Worm (Caenorhabditis elegans) whole organism, L4 larva: ENCODE data around the gene srz-11.

ENCODE experiments used
- F37D6.2 ChIP-seq: sonication (generic microtip); optimal IDR thresholded peaks from 2 replicates; lab custom pipeline; 2016; ENCODE audit warnings: mild to moderate bottlenecking, missing genetic modification characterization, missing compliant biosample characterization
- F44E2.7 ChIP-seq: fragments of 200-800 bp; sonication (Bioruptor generic); IDR thresholded peaks from 2 replicates; pipeline ENCODE4 v2.1.2; 2022; ENCODE audit warnings: missing genetic modification characterization, missing compliant biosample characterization
- T20F7.1 ChIP-seq: fragments of 200-800 bp; sonication (Bioruptor generic); optimal IDR thresholded peaks from 2 replicates; lab custom pipeline; 2018; ENCODE audit warnings: mild to moderate bottlenecking, missing genetic modification characterization, missing compliant biosample characterization
- T26A8.4 ChIP-seq: fragments of 200-800 bp; sonication (Bioruptor generic); IDR thresholded peaks from 2 replicates; pipeline ENCODE4 v1.3.6; 2022; ENCODE audit warnings: missing genetic modification characterization, missing compliant biosample characterization
- Y48G9A.11 ChIP-seq: fragments of 200-800 bp; sonication (Bioruptor generic); IDR thresholded peaks from 2 replicates; pipeline ENCODE4 v1.3.6; 2022; ENCODE audit warnings: missing genetic modification reagents, missing genetic modification characterization, missing compliant biosample characterization
- Y5F2A.4 ChIP-seq: fragments of 200-800 bp; sonication (Bioruptor generic); optimal IDR thresholded peaks from 2 replicates; lab custom pipeline; 2018; ENCODE audit warnings: mild to moderate bottlenecking, missing genetic modification characterization, missing compliant biosample characterization
- ZK546.5 ChIP-seq, 2 experiments: sonication (generic microtip); optimal IDR thresholded peaks; 2 replicates each; lab custom pipeline; 2017; ENCODE audit warnings: missing biosample characterization in 2 of 2, missing genetic modification characterization in 2 of 2
- aly-2 ChIP-seq: sonication (generic microtip); optimal IDR thresholded peaks from 2 replicates; lab custom pipeline; 2018; ENCODE audit warnings: missing biosample characterization, missing genetic modification characterization
- attf-4 ChIP-seq: sonication (generic microtip); optimal IDR thresholded peaks from 3 replicates; lab custom pipeline; 2017; ENCODE audit warnings: missing biosample characterization, missing genetic modification characterization
- ceh-62 ChIP-seq: sonication (generic microtip); optimal IDR thresholded peaks from 2 replicates; lab custom pipeline; 2017; ENCODE audit warnings: missing biosample characterization, missing genetic modification characterization
- ceh-82 ChIP-seq: sonication (generic microtip); optimal IDR thresholded peaks from 2 replicates; lab custom pipeline; 2017; ENCODE audit warnings: missing biosample characterization, missing genetic modification characterization
- ces-1 ChIP-seq: fragments of 150-350 bp; sonication (generic microtip); optimal IDR thresholded peaks from 4 replicates; lab custom pipeline; 2014; ENCODE audit warnings: missing biosample characterization, missing genetic modification reagents, missing genetic modification characterization
- cey-2 ChIP-seq: sonication (generic microtip); optimal IDR thresholded peaks from 3 replicates; lab custom pipeline; 2017; ENCODE audit warnings: missing genetic modification characterization, mild to moderate bottlenecking, missing compliant biosample characterization, antibody characterized with exemption, borderline replicate concordance; ENCODE audit not compliant: insufficient read depth
- ctbp-1 ChIP-seq: fragments of 200-800 bp; sonication (Bioruptor generic); IDR thresholded peaks from 2 replicates; pipeline ENCODE4 v1.3.6; 2022; ENCODE audit warnings: missing genetic modification reagents, missing genetic modification characterization, missing compliant biosample characterization
- daf-16 ChIP-seq, 3 experiments: sonication (generic microtip); optimal IDR thresholded peaks; 2 replicates each; lab custom pipeline; 2016 to 2017; ENCODE audit warnings: missing genetic modification characterization in 3 of 3, missing genetic modification reagents in 3 of 3, mild to moderate bottlenecking in 2 of 3, missing compliant biosample characterization in 2 of 3, missing biosample characterization in 1 of 3, moderate library complexity in 1 of 3
- daf-8 ChIP-seq: fragments of 200-800 bp; sonication (Bioruptor generic); IDR thresholded peaks from 2 replicates; pipeline ENCODE4 v1.3.6; 2022; ENCODE audit warnings: missing genetic modification characterization, missing compliant biosample characterization
- dmd-6 ChIP-seq: fragments of 200-800 bp; sonication (Bioruptor generic); IDR thresholded peaks from 2 replicates; pipeline ENCODE4 v1.3.6; 2022; ENCODE audit warnings: missing genetic modification reagents, missing genetic modification characterization, missing compliant biosample characterization
- dmd-9 ChIP-seq: fragments of 200-800 bp; sonication (Bioruptor generic); IDR thresholded peaks from 2 replicates; pipeline ENCODE4 v1.3.6; 2022; ENCODE audit warnings: missing genetic modification reagents, missing genetic modification characterization, missing compliant biosample characterization
- dpl-1 ChIP-seq: fragments of 150-350 bp; optimal IDR thresholded peaks from 2 replicates; lab custom pipeline; 2014; ENCODE audit warnings: missing biosample characterization, missing genetic modification reagents, missing genetic modification characterization
- duxl-1 ChIP-seq: sonication (generic microtip); optimal IDR thresholded peaks from 2 replicates; lab custom pipeline; 2016; ENCODE audit warnings: mild to moderate bottlenecking, missing genetic modification characterization, moderate library complexity, missing compliant biosample characterization; ENCODE audit not compliant: poor library complexity
- egl-27 ChIP-seq: sonication (generic microtip); optimal IDR thresholded peaks from 3 replicates; lab custom pipeline; 2017; ENCODE audit warnings: missing biosample characterization, missing genetic modification reagents, missing genetic modification characterization
- fkh-10 ChIP-seq: fragments of 150-350 bp; optimal IDR thresholded peaks from 2 replicates; lab custom pipeline; 2014; ENCODE audit warnings: missing biosample characterization, missing genetic modification reagents, missing genetic modification characterization
- fos-1 ChIP-seq: fragments of 150-350 bp; optimal IDR thresholded peaks from 2 replicates; lab custom pipeline; 2014; ENCODE audit warnings: missing biosample characterization, missing genetic modification characterization
- hmg-1.1 ChIP-seq: fragments of 200-800 bp; sonication (Bioruptor generic); IDR thresholded peaks from 2 replicates; pipeline ENCODE4 v1.3.6; 2022; ENCODE audit warnings: missing genetic modification reagents, missing genetic modification characterization, missing compliant biosample characterization
- jun-1 ChIP-seq: fragments of 150-350 bp; optimal IDR thresholded peaks from 2 replicates; lab custom pipeline; 2014; ENCODE audit warnings: missing biosample characterization, missing genetic modification reagents, missing genetic modification characterization
- lin-1 ChIP-seq: fragments of 200-800 bp; sonication (Bioruptor generic); IDR thresholded peaks from 2 replicates; pipeline ENCODE4 v1.3.6; 2022; ENCODE audit warnings: missing genetic modification reagents, missing genetic modification characterization, missing compliant biosample characterization
- lin-13 ChIP-seq: fragments of 150-350 bp; optimal IDR thresholded peaks from 2 replicates; lab custom pipeline; 2014; ENCODE audit warnings: missing biosample characterization, missing genetic modification reagents, missing genetic modification characterization
- lin-29 ChIP-seq: fragments of 200-800 bp; sonication (Bioruptor generic); IDR thresholded peaks from 2 replicates; pipeline ENCODE4 v1.3.6; 2022; ENCODE audit warnings: missing genetic modification reagents, missing genetic modification characterization, missing compliant biosample characterization
- lin-39 ChIP-seq: fragments of 150-350 bp; optimal IDR thresholded peaks from 2 replicates; lab custom pipeline; 2014; ENCODE audit warnings: missing biosample characterization, missing genetic modification reagents, missing genetic modification characterization
- lir-3 ChIP-seq: sonication (generic microtip); optimal IDR thresholded peaks from 2 replicates; lab custom pipeline; 2016; ENCODE audit warnings: mild to moderate bottlenecking, missing genetic modification characterization, missing compliant biosample characterization
- madf-9 ChIP-seq: fragments of 200-800 bp; sonication (Bioruptor generic); conservative IDR thresholded peaks from 2 replicates; pipeline ENCODE4 v1.3.6; 2022; ENCODE audit warnings: missing genetic modification reagents, missing genetic modification characterization, missing compliant biosample characterization
- mdl-1 ChIP-seq, 2 experiments: fragments of 150-350 bp in 1 of 2; sonication (generic microtip) in 1 of 2; optimal IDR thresholded peaks; 2 replicates each; lab custom pipeline; 2014 to 2017; ENCODE audit warnings: missing biosample characterization in 2 of 2, missing genetic modification characterization in 2 of 2
- mdt-29 ChIP-seq: fragments of 200-800 bp; sonication (Bioruptor generic); IDR thresholded peaks from 2 replicates; pipeline ENCODE4 v1.3.6; 2022; ENCODE audit warnings: missing genetic modification reagents, missing genetic modification characterization, missing compliant biosample characterization
- mes-2 ChIP-seq: sonication (generic microtip); optimal IDR thresholded peaks from 2 replicates; lab custom pipeline; 2016; ENCODE audit warnings: missing genotype, mild to moderate bottlenecking, missing genetic modification characterization, missing compliant biosample characterization; ENCODE audit not compliant: poor library complexity, severe bottlenecking
- mxl-3 ChIP-seq: fragments of 200-800 bp; sonication (Bioruptor generic); optimal IDR thresholded peaks from 2 replicates; lab custom pipeline; 2018; ENCODE audit warnings: mild to moderate bottlenecking, missing genetic modification characterization, missing compliant biosample characterization
- nhr-11 ChIP-seq: fragments of 150-350 bp; optimal IDR thresholded peaks from 2 replicates; lab custom pipeline; 2014; ENCODE audit warnings: missing biosample characterization, missing genetic modification characterization
- nhr-111 ChIP-seq: fragments of 200-800 bp; sonication (Bioruptor generic); optimal IDR thresholded peaks from 2 replicates; lab custom pipeline; 2018; ENCODE audit warnings: mild to moderate bottlenecking, missing genetic modification characterization, missing compliant biosample characterization
- nhr-25 ChIP-seq: sonication (generic microtip); optimal IDR thresholded peaks from 2 replicates; lab custom pipeline; 2017; ENCODE audit warnings: missing genetic modification characterization, mild to moderate bottlenecking, missing compliant biosample characterization, antibody characterized with exemption, moderate library complexity, borderline replicate concordance; ENCODE audit not compliant: insufficient read depth
- nhr-76 ChIP-seq: fragments of 150-350 bp; optimal IDR thresholded peaks from 2 replicates; lab custom pipeline; 2014; ENCODE audit warnings: missing biosample characterization, missing genetic modification characterization
- nhr-77 ChIP-seq: fragments of 150-350 bp; optimal IDR thresholded peaks from 2 replicates; lab custom pipeline; 2014; ENCODE audit warnings: missing biosample characterization, missing genetic modification characterization
- rbr-2 ChIP-seq: sonication (generic microtip); optimal IDR thresholded peaks from 2 replicates; lab custom pipeline; 2016; ENCODE audit warnings: missing genotype, missing genetic modification characterization, missing compliant biosample characterization
- sdz-12 ChIP-seq: fragments of 200-800 bp; sonication (Bioruptor generic); optimal IDR thresholded peaks from 2 replicates; lab custom pipeline; 2018; ENCODE audit warnings: mild to moderate bottlenecking, missing genetic modification characterization, missing compliant biosample characterization
- set-16 ChIP-seq: fragments of 200-800 bp; sonication (Bioruptor generic); IDR thresholded peaks from 2 replicates; pipeline ENCODE4 v1.3.6; 2022; ENCODE audit warnings: missing genetic modification reagents, missing genetic modification characterization, missing compliant biosample characterization
- spr-1 ChIP-seq: sonication (generic microtip); optimal IDR thresholded peaks from 2 replicates; lab custom pipeline; 2016; ENCODE audit warnings: mild to moderate bottlenecking, missing genetic modification characterization, missing compliant biosample characterization
- tra-1 ChIP-seq: fragments of 200-800 bp; sonication (Bioruptor generic); IDR thresholded peaks from 2 replicates; pipeline ENCODE4 v1.3.6; 2022; ENCODE audit warnings: missing genetic modification reagents, missing genetic modification characterization, missing compliant biosample characterization
- vab-7 ChIP-seq: fragments of 200-800 bp; sonication (Bioruptor generic); IDR thresholded peaks from 2 replicates; pipeline ENCODE4 v1.3.6; 2022; ENCODE audit warnings: missing genetic modification reagents, missing genetic modification characterization, missing compliant biosample characterization
- zip-2 ChIP-seq: fragments of 150-350 bp; optimal IDR thresholded peaks from 2 replicates; lab custom pipeline; 2014; ENCODE audit warnings: missing biosample characterization, missing genetic modification characterization
- ztf-7 ChIP-seq: fragments of 150-350 bp; optimal IDR thresholded peaks from 2 replicates; lab custom pipeline; 2014; ENCODE audit warnings: missing biosample characterization, missing genetic modification characterization

The srz-11 gene

DNA sequence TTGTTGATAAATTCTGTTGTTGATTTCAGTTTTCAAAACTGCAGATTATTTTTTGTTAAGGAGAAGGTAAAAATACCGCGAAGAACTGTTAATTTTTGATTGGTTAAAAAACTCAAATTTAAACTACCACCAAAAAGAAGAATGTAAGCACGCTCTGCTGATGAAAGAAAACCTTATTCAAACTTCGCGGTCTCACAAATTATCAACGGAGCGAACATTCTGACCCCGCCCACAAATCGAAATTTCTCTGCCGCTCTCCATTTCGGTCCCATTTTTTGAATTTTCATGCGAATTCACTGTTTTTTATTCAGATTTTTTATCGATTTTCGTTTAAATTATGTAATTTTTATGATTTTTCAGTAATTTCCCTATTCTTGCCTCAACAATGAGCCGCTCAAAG lies 26.7 kb downstream of the srz-11 start, which contains the start of gene cyn-3 (continued):
- TF ChIP-seq dmd-9 (GFP tag; lab: Robert Waterston, UW): peak; percentile 59; the same call in 1 of the 2 replicates
- peak; percentile 81 for TF ChIP-seq rbr-2 (tag; lab: Kevin White, UChicago)
- no peak for TF ChIP-seq sdz-12
- peak; percentile 51 for TF ChIP-seq duxl-1 (tag; lab: Kevin White, UChicago)
- TF ChIP-seq dmd-6 (GFP tag; lab: Robert Waterston, UW): peak; percentile 66
- no peak for TF ChIP-seq ceh-62 (tag; lab: Kevin White, UChicago)
- no peak for TF ChIP-seq lir-3
- TF ChIP-seq nhr-111 (GFP tag; lab: Kevin White, UChicago): no peak
- TF ChIP-seq nhr-77 (tag; lab: Kevin White, UChicago): peak; percentile 82
- peak; percentile 81 for TF ChIP-seq fkh-10 (GFP tag; lab: Kevin White, UChicago)
- peak; percentile 68 for TF ChIP-seq T26A8.4 (GFP tag; lab: Robert Waterston, UW)
- TF ChIP-seq tra-1: no peak
- peak; percentile 63 for TF ChIP-seq ztf-7 (tag; lab: Kevin White, UChicago)
- peak in 1 of 2 experiments; percentile 31 for TF ChIP-seq mdl-1 (tag; optimal IDR thresholded peaks at IDR 0.05; lab: Kevin White, UChicago)
- no peak for TF ChIP-seq Y48G9A.11 (GFP tag; lab: Robert Waterston, UW)
- peak; percentile 45 for TF ChIP-seq F37D6.2 (tag; lab: Kevin White, UChicago)

DNA sequence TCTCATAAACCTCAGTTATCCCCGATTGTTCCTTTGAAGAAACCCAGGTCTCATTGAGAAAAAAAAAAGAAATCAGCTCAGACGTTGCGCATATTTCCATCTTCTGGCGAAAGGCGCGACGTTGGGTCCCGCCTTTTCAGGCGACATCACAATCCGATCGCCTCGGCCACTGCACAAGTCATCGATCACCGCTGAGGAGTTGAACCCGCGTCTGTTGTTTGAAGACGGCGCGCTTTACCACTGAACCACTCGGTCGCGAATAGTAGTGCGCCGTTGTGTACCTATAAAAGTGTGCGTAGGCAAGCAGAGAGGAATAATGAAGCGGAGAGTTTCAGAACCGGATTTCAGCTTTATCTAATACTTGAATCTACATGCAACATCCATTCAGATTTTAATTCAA lies 28.0 kb downstream of the srz-11 start, which contains the start of gene Y75B12B.11:
Y75B12B.11 (plus strand) TSS at position 394 of the 400 bp plus-strand sequence.
- TF ChIP-seq lin-13 (GFP tag; lab: Kevin White, UChicago) (peak; percentile 93), nhr-111 (GFP tag; lab: Kevin White, UChicago) (peak; percentile 98), attf-4 (tag; lab: Kevin White, UChicago) (no peak), lin-39 (tag; lab: Kevin White, UChicago) (no peak), zip-2 (tag; lab: Kevin White, UChicago) (peak; percentile 45), nhr-76 (tag; lab: Kevin White, UChicago) (no peak), dpl-1 (GFP tag; lab: Kevin White, UChicago) (peak; percentile 68), T26A8.4 (GFP tag; lab: Robert Waterston, UW) (peak; percentile 94), fos-1 (tag; lab: Kevin White, UChicago) (no peak), set-16 (peak; percentile 85), egl-27 (tag; lab: Kevin White, UChicago) (no peak), tra-1 (peak; percentile 95), mxl-3 (peak; percentile 81), aly-2 (tag; lab: Kevin White, UChicago) (peak; percentile 92), nhr-11 (tag; lab: Kevin White, UChicago) (peak; percentile 55), ces-1 (GFP tag; lab: Kevin White, UChicago) (no peak), mes-2 (tag; lab: Kevin White, UChicago) (peak; percentile 93), lin-1 (GFP tag; lab: Robert Waterston, UW) (peak; percentile 96), cey-2 (tag; lab: Kevin White, UChicago) (no peak), T20F7.1 (GFP tag; lab: Kevin White, UChicago) (peak; percentile 77), daf-8 (GFP tag; lab: Robert Waterston, UW) (peak; percentile 91), ctbp-1 (GFP tag; lab: Robert Waterston, UW) (peak; percentile 93), mdt-29 (GFP tag; lab: Robert Waterston, UW) (peak; percentile 79), nhr-25 (peak; percentile 45), vab-7 (GFP tag; lab: Robert Waterston, UW) (peak; percentile 98), madf-9 (GFP tag; lab: Robert Waterston, UW) (peak; percentile 91), lin-29 (GFP tag; lab: Robert Waterston, UW) (peak; percentile 85), ceh-82 (tag; lab: Kevin White, UChicago) (no peak), spr-1 (tag; lab: Kevin White, UChicago) (peak; percentile 95), hmg-1.1 (GFP tag; lab: Robert Waterston, UW) (peak; percentile 92), ZK546.5 (tag; optimal IDR thresholded peaks at IDR 0.05; lab: Kevin White, UChicago) (no peak), mdl-1 (tag; optimal IDR thresholded peaks at IDR 0.05; lab: Kevin White, UChicago) (no peak), daf-16 (GFP tag; optimal IDR thresholded peaks at IDR 0.05; lab: Kevin White, UChicago) (peak; percentile 88 to 98), daf-16 (tag; optimal IDR thresholded peaks at IDR 0.05; lab: Kevin White, UChicago) (peak; percentile 84), dmd-6 (GFP tag; lab: Robert Waterston, UW) (peak; percentile 80), fkh-10 (GFP tag; lab: Kevin White, UChicago) (no peak), jun-1 (tag; lab: Kevin White, UChicago) (peak; percentile 57), Y5F2A.4 (peak; percentile 94), F44E2.7 (GFP tag; lab: Robert Waterston, UW) (peak; percentile 98)
